Worm (Caenorhabditis elegans): ENCODE data around the gene pqn-80.

pqn-80 gene

ce11 chrIII:12616990-12617393 lies 9.4 kb upstream of the pqn-80 start (continued):
- no peak for TF ChIP-seq snpc-1.1 (tag; optimal IDR thresholded peaks at IDR 0.05; ENCODE audit: insufficient read depth)
- no peak for TF ChIP-seq F23B12.7 (tag; optimal IDR thresholded peaks at IDR 0.05; ENCODE audit: insufficient read depth)
- TF ChIP-seq lir-1 (GFP tag; conservative IDR thresholded peaks at IDR 0.05): 0 out of 2 replicates have a peak, but pooled peaks have one; percentile 27
- no peak for TF ChIP-seq sea-2 (GFP tag; IDR thresholded peaks at IDR 0.05)
- TF ChIP-seq ZK185.1 (tag; optimal IDR thresholded peaks at IDR 0.05; ENCODE audit: poor library complexity, severe bottlenecking): peak; percentile 18
- TF ChIP-seq him-1 (tag; optimal IDR thresholded peaks at IDR 0.05): no peak
- TF ChIP-seq B0035.1 (tag; optimal IDR thresholded peaks at IDR 0.05): no peak
- no peak for TF ChIP-seq hmg-20 (GFP tag; IDR thresholded peaks at IDR 0.05)
- no peak for TF ChIP-seq let-526 (GFP tag; IDR thresholded peaks at IDR 0.05)

ce11 chrIII:12624466-12624865 lies 1.9 kb upstream of the pqn-80 start, which contains the start of gene gtf-2A2:
Gene gtf-2A2 (plus strand): TSS chrIII:12624766.
- TF ChIP-seq sdz-38 (tag; optimal IDR thresholded peaks at IDR 0.05) (no peak), T07F8.4 (tag; optimal IDR thresholded peaks at IDR 0.05) (no peak), T26A5.8 (tag; optimal IDR thresholded peaks at IDR 0.05) (no peak), rcor-1 (GFP tag; IDR thresholded peaks at IDR 0.05) (no peak), dpl-1 (GFP tag; optimal IDR thresholded peaks at IDR 0.05) (no peak), F23B12.7 (tag; optimal IDR thresholded peaks at IDR 0.05; ENCODE audit: insufficient read depth) (no peak), snpc-1.3 (tag; optimal IDR thresholded peaks at IDR 0.05; ENCODE audit: insufficient read depth) (no peak), attf-5 (GFP tag; optimal IDR thresholded peaks at IDR 0.05) (no peak), lag-1 (GFP tag; IDR thresholded peaks at IDR 0.05) (no peak), nhr-27 (tag; optimal IDR thresholded peaks at IDR 0.05) (no peak), xnd-1 (tag; optimal IDR thresholded peaks at IDR 0.05) (no peak), madf-6 (GFP tag; IDR thresholded peaks at IDR 0.05) (no peak), dox-1 (GFP tag; IDR thresholded peaks at IDR 0.05) (no peak), lin-40 (tag; optimal IDR thresholded peaks at IDR 0.05) (no peak), ceh-79 (tag; optimal IDR thresholded peaks at IDR 0.05) (no peak), lir-1 (GFP tag; conservative IDR thresholded peaks at IDR 0.05) (no peak)

ce11 chrIII:12638592-12638991 lies 12.2 kb downstream of the pqn-80 start:
- TF ChIP-seq ama-1 (optimal IDR thresholded peaks at IDR 0.05) (no peak), ama-1 (GFP tag; optimal IDR thresholded peaks at IDR 0.05) (no peak), lin-54 (GFP tag; optimal IDR thresholded peaks at IDR 0.05) (no peak), Y53G8AR.9 (GFP tag; conservative IDR thresholded peaks at IDR 0.05) (no peak), ccch-3 (GFP tag; optimal IDR thresholded peaks at IDR 0.05) (no peak)

ce11 chrIII:12639214-12639613 lies 12.8 kb downstream of the pqn-80 start:
- TF ChIP-seq nfyb-1 (GFP tag; IDR thresholded peaks at IDR 0.05) (0 out of 2 replicates have a peak, but pooled peaks have one; percentile 67), F52B5.7 (tag; optimal IDR thresholded peaks at IDR 0.05) (no peak)

- TF ChIP-seq nfyb-1 (GFP tag; IDR thresholded peaks at IDR 0.05): peak; percentile 66; the same call in 1 of the 2 replicates
- TF ChIP-seq attf-3 (GFP tag; conservative IDR thresholded peaks at IDR 0.05): no peak
These were observed 14.1 kb downstream of the pqn-80 start for ce11 chrIII:12640386-12641024.

All from whole organism, young adult.